Worm (Caenorhabditis elegans) whole organism, L2 larva: ENCODE measurements around the gene kel-1.

ENCODE experiments used
- C34F6.9 ChIP-seq: fragments of 150-350 bp; optimal IDR thresholded peaks from 2 replicates; lab custom pipeline; 2014; ENCODE audit warnings: missing biosample characterization, missing genetic modification characterization
- F13H6.1 ChIP-seq: sonication (generic microtip); optimal IDR thresholded peaks from 2 replicates; lab custom pipeline; 2016; ENCODE audit warnings: missing genetic modification characterization, missing compliant biosample characterization
- R02D3.7 ChIP-seq: fragments of 150-350 bp; optimal IDR thresholded peaks from 2 replicates; lab custom pipeline; 2014; ENCODE audit warnings: missing biosample characterization, missing genetic modification characterization
- ZK546.5 ChIP-seq: sonication (generic microtip); optimal IDR thresholded peaks from 2 replicates; lab custom pipeline; 2017; ENCODE audit warnings: missing biosample characterization, missing genetic modification characterization
- alr-1 ChIP-seq: fragments of 150-350 bp; optimal IDR thresholded peaks from 2 replicates; lab custom pipeline; 2014; ENCODE audit warnings: missing biosample characterization, missing genetic modification characterization
- aly-2 ChIP-seq: fragments of 150-350 bp; optimal IDR thresholded peaks from 2 replicates; lab custom pipeline; 2014; ENCODE audit warnings: missing biosample characterization, missing genetic modification characterization
- blmp-1 ChIP-seq: sonication (generic microtip); optimal IDR thresholded peaks from 2 replicates; lab custom pipeline; 2017; ENCODE audit warnings: missing genetic modification characterization, mild to moderate bottlenecking, missing compliant biosample characterization, antibody characterized with exemption, moderate library complexity; ENCODE audit not compliant: insufficient read depth
- crh-2 ChIP-seq: sonication (generic microtip); optimal IDR thresholded peaks from 2 replicates; lab custom pipeline; 2017; ENCODE audit warnings: missing biosample characterization, missing genetic modification characterization
- dmd-4 ChIP-seq: sonication (generic microtip); optimal IDR thresholded peaks from 2 replicates; lab custom pipeline; 2017; ENCODE audit warnings: missing biosample characterization, missing genetic modification characterization
- egl-27 ChIP-seq: sonication (generic microtip); optimal IDR thresholded peaks from 3 replicates; lab custom pipeline; 2017; ENCODE audit warnings: missing biosample characterization, missing genetic modification reagents, missing genetic modification characterization
- elt-1 ChIP-seq: fragments of 150-350 bp; optimal IDR thresholded peaks from 2 replicates; lab custom pipeline; 2014; ENCODE audit warnings: missing biosample characterization, missing genetic modification characterization
- elt-3 ChIP-seq: sonication (generic microtip); optimal IDR thresholded peaks from 2 replicates; lab custom pipeline; 2017; ENCODE audit warnings: missing biosample characterization, missing genetic modification characterization
- gmeb-1 ChIP-seq: fragments of 150-350 bp; optimal IDR thresholded peaks from 2 replicates; lab custom pipeline; 2014; ENCODE audit warnings: missing biosample characterization, missing genetic modification characterization
- lin-13 ChIP-seq: fragments of 150-350 bp; optimal IDR thresholded peaks from 2 replicates; lab custom pipeline; 2014; ENCODE audit warnings: missing biosample characterization, missing genetic modification reagents, missing genetic modification characterization
- lsy-2 ChIP-seq, 2 experiments: fragments of 150-350 bp in 1 of 2; sonication (generic microtip) in 1 of 2; optimal IDR thresholded peaks; 2 replicates each; lab custom pipeline; 2014 to 2017; ENCODE audit warnings: missing biosample characterization in 2 of 2, missing genetic modification characterization in 2 of 2
- mab-5 ChIP-seq: fragments of 150-350 bp; optimal IDR thresholded peaks from 2 replicates; lab custom pipeline; 2014; ENCODE audit warnings: missing biosample characterization, missing genetic modification characterization
- mbf-1 ChIP-seq: sonication (generic microtip); optimal IDR thresholded peaks from 2 replicates; lab custom pipeline; 2017; ENCODE audit warnings: missing biosample characterization, missing genetic modification characterization
- mdl-1 ChIP-seq, 2 experiments: fragments of 150-350 bp in 1 of 2; sonication (generic microtip) in 1 of 2; optimal IDR thresholded peaks; 2 replicates each; lab custom pipeline; 2017; ENCODE audit warnings: missing biosample characterization in 2 of 2, missing genetic modification characterization in 2 of 2
- nhr-10 ChIP-seq: sonication (generic microtip); optimal IDR thresholded peaks from 2 replicates; lab custom pipeline; 2017; ENCODE audit warnings: missing biosample characterization, missing genetic modification characterization
- nhr-11 ChIP-seq: fragments of 150-350 bp; optimal IDR thresholded peaks from 2 replicates; lab custom pipeline; 2014; ENCODE audit warnings: missing biosample characterization, missing genetic modification characterization
- nhr-12 ChIP-seq: fragments of 150-350 bp; optimal IDR thresholded peaks from 2 replicates; lab custom pipeline; 2014; ENCODE audit warnings: missing biosample characterization, missing genetic modification characterization
- nhr-129 ChIP-seq: fragments of 150-350 bp; optimal IDR thresholded peaks from 2 replicates; lab custom pipeline; 2014; ENCODE audit warnings: missing biosample characterization, missing genetic modification characterization
- nhr-21 ChIP-seq: fragments of 150-350 bp; optimal IDR thresholded peaks from 2 replicates; lab custom pipeline; 2014; ENCODE audit warnings: missing biosample characterization, missing genetic modification characterization
- nhr-23 ChIP-seq: fragments of 150-350 bp; optimal IDR thresholded peaks from 2 replicates; lab custom pipeline; 2014; ENCODE audit warnings: missing biosample characterization, missing genetic modification reagents, missing genetic modification characterization
- nhr-25 ChIP-seq: fragments of 150-350 bp; sonication (generic microtip); optimal IDR thresholded peaks from 3 replicates; lab custom pipeline; 2014; ENCODE audit warnings: missing biosample characterization, missing genetic modification characterization
- nhr-6 ChIP-seq: fragments of 150-350 bp; optimal IDR thresholded peaks from 2 replicates; lab custom pipeline; 2014; ENCODE audit warnings: missing biosample characterization, missing genetic modification characterization
- nhr-77 ChIP-seq: fragments of 150-350 bp; optimal IDR thresholded peaks from 2 replicates; lab custom pipeline; 2014; ENCODE audit warnings: missing biosample characterization, missing genetic modification characterization
- peb-1 ChIP-seq: fragments of 150-350 bp; optimal IDR thresholded peaks from 2 replicates; lab custom pipeline; 2014; ENCODE audit warnings: missing biosample characterization, missing genetic modification characterization
- sem-4 ChIP-seq: fragments of 150-350 bp; optimal IDR thresholded peaks from 2 replicates; lab custom pipeline; 2014; ENCODE audit warnings: missing biosample characterization, missing genetic modification reagents, missing genetic modification characterization
- skn-1 ChIP-seq: sonication (generic microtip); optimal IDR thresholded peaks from 2 replicates; lab custom pipeline; 2017; ENCODE audit warnings: missing biosample characterization, missing genetic modification characterization
- sma-3 ChIP-seq: sonication (generic microtip); optimal IDR thresholded peaks from 2 replicates; lab custom pipeline; 2016; ENCODE audit warnings: missing genetic modification reagents, missing genetic modification characterization, missing compliant biosample characterization
- sma-9 ChIP-seq, 2 experiments: fragments of 150-350 bp in 1 of 2; sonication (generic microtip) in 1 of 2; optimal IDR thresholded peaks; 2 replicates each; lab custom pipeline; 2014 to 2016; ENCODE audit warnings: missing genetic modification characterization in 2 of 2, mild to moderate bottlenecking in 1 of 2, missing biosample characterization in 1 of 2, missing compliant biosample characterization in 1 of 2, missing genetic modification reagents in 1 of 2, moderate library complexity in 1 of 2
- unc-39 ChIP-seq: fragments of 150-350 bp; optimal IDR thresholded peaks from 2 replicates; lab custom pipeline; 2014; ENCODE audit warnings: missing biosample characterization, missing genetic modification characterization
- unc-55 ChIP-seq: fragments of 150-350 bp; sonication (generic microtip); optimal IDR thresholded peaks from 3 replicates; lab custom pipeline; 2014; ENCODE audit warnings: missing biosample characterization, missing genetic modification reagents, missing genetic modification characterization
- unc-62 ChIP-seq: fragments of 150-350 bp; optimal IDR thresholded peaks from 2 replicates; lab custom pipeline; 2014; ENCODE audit warnings: missing biosample characterization, missing genetic modification reagents, missing genetic modification characterization
- ztf-1 ChIP-seq: fragments of 200-800 bp; sonication (Bioruptor generic); conservative IDR thresholded peaks from 2 replicates; pipeline ENCODE4 v1.3.6; 2022; ENCODE audit warnings: missing genetic modification characterization, missing compliant biosample characterization
- ztf-11 ChIP-seq: sonication (generic microtip); optimal IDR thresholded peaks from 2 replicates; lab custom pipeline; 2017; ENCODE audit warnings: missing biosample characterization, missing genetic modification characterization
- ztf-4 ChIP-seq: fragments of 150-350 bp; optimal IDR thresholded peaks from 2 replicates; lab custom pipeline; 2014; ENCODE audit warnings: missing biosample characterization, missing genetic modification characterization

The kel-1 gene

ce11 chrII:11681136-11681824 is 7.5 kb upstream of the kel-1 start, which contains the start of the genes sfxn-1.4 and C47D12.4:
sfxn-1.4 (minus strand) TSS chrII:11681236.
C47D12.4 (plus strand) TSS chrII:11681774.
- TF ChIP-seq nhr-23 (tag; lab: Kevin White, UChicago), result no peak
- no peak for TF ChIP-seq lsy-2 (tag; optimal IDR thresholded peaks at IDR 0.05; lab: Kevin White, UChicago)
- TF ChIP-seq alr-1, result no peak
- TF ChIP-seq nhr-21 (tag; lab: Kevin White, UChicago), result no peak
- no peak for TF ChIP-seq nhr-129 (tag; lab: Kevin White, UChicago)
- no peak for TF ChIP-seq C34F6.9 (tag; lab: Kevin White, UChicago)
- TF ChIP-seq nhr-25 (tag; lab: Kevin White, UChicago), result no peak
- no peak for TF ChIP-seq ztf-4 (tag; lab: Kevin White, UChicago)
- TF ChIP-seq skn-1, result no peak

DNA sequence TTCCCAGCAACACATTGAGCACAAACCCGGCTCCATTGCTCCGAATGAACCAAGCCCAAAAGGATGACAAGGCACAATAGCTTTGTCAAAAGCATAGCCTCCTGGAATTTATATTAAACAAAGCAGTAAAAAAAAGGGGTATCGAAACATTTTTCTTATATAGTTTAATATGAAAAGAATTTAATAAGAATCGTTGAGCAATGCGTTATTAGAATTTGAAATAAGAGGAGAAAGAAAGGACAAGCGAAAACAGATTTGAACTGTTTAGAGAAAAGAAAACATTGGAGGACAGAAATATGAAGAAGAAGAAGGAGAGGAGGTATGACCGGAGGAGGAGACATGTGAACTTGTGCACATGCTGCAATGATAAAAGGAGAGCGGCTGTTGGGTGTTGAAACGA is 3.6 kb upstream of the kel-1 start, which contains the start of gene C47D12.5:
C47D12.5 (minus strand) TSS at position 101 of the 400 bp plus-strand sequence.
- no peak for TF ChIP-seq nhr-10 (tag; lab: Kevin White, UChicago)
- no peak for TF ChIP-seq elt-3 (tag; lab: Kevin White, UChicago)
- no peak for TF ChIP-seq sma-3
- no peak for TF ChIP-seq C34F6.9 (tag; lab: Kevin White, UChicago)

ce11 chrII:11688011-11688410 is 732 bp upstream of the kel-1 start:
- TF ChIP-seq unc-55 (peak; percentile 9), C34F6.9 (tag; lab: Kevin White, UChicago) (peak; percentile 16), F13H6.1 (no peak), mbf-1 (tag; lab: Kevin White, UChicago) (no peak), ztf-4 (tag; lab: Kevin White, UChicago) (no peak)
- TF ChIP-seq, all 48 proteins: peak for 2

DNA sequence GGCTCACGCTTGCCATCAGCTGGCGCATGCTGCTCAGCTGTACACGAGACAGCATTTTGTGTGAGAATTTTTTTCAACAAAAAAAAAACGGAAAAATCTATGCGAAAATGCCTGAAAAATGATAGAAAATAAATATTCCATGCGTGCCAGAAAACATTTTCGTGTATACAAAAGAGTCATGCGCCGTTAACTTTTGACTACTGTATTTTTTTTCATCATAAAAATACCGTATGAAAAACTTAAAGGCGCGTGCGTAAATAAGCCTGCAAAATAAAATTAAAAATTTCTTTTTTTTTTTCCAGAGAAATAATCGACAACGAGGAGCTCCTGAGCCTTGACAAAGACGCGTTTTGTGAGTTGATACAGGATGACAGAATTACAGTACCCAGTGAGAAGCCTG is 1.2 kb downstream of the kel-1 start:
- TF ChIP-seq sma-3 (no peak), aly-2 (tag; lab: Kevin White, UChicago) (no peak), egl-27 (tag; lab: Kevin White, UChicago) (no peak), nhr-77 (tag; lab: Kevin White, UChicago) (no peak), sem-4 (tag; lab: Kevin White, UChicago) (no peak), peb-1 (tag; lab: Kevin White, UChicago) (no peak), unc-39 (tag; lab: Kevin White, UChicago) (no peak), nhr-129 (tag; lab: Kevin White, UChicago) (no peak), alr-1 (no peak), ztf-1 (no peak), nhr-10 (tag; lab: Kevin White, UChicago) (no peak), nhr-11 (no peak), nhr-12 (tag; lab: Kevin White, UChicago) (no peak), mbf-1 (tag; lab: Kevin White, UChicago) (no peak), blmp-1 (tag; lab: Kevin White, UChicago) (no peak), gmeb-1 (tag; lab: Kevin White, UChicago) (no peak)
- TF ChIP-seq, all 48 proteins: peak for 0

DNA sequence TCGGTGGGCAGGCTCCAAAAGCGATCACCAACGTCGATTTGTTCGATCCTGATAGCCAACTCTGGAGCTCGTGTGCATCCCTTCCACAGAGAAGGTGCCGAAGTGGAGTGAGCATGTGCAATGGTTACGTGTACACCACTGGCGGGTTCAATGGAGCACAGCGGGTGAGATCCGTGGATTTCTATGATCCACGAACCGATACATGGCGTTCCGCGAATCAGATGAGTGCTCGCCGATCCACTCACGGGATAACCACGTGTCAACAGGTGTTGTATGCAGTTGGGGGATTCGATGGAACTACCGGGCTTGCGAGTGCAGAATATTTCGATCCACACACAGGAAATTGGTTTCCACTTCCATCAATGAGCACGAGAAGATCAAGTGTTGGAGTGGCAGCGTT is 2.1 kb downstream of the kel-1 start:
- TF ChIP-seq nhr-11, result no peak
- TF ChIP-seq nhr-25 (tag; lab: Kevin White, UChicago), result no peak
- TF ChIP-seq, all 48 proteins: peak for 0

DNA sequence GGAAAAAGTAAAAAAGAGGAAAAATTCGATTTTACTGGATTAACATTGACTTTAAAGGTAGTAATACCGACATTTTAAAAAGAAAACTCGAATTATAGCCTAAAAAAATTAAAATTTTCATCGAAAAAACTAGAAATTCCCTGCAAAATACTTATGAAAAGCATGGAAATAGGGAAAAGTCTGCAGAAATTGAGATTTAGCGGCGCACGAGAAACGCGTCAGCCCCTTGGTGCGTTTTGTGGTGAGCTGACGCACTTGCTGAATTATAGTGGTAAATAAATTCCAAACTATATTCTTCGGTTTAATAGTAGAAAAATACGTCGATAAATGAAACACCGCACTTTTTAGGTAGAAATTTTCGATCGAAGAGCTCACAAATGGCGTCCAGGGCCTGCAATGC is 5.7 kb downstream of the kel-1 start:
- TF ChIP-seq unc-62 (GFP tag; lab: Kevin White, UChicago) (no peak), blmp-1 (tag; lab: Kevin White, UChicago) (no peak), mab-5 (no peak), unc-55 (peak; percentile 50), dmd-4 (no peak), nhr-21 (tag; lab: Kevin White, UChicago) (no peak), mdl-1 (tag; optimal IDR thresholded peaks at IDR 0.05; lab: Kevin White, UChicago) (no peak), skn-1 (no peak), crh-2 (tag; lab: Kevin White, UChicago) (peak; percentile 27), ZK546.5 (no peak), C34F6.9 (tag; lab: Kevin White, UChicago) (peak; percentile 44), lin-13 (GFP tag; lab: Kevin White, UChicago) (no peak), unc-39 (tag; lab: Kevin White, UChicago) (no peak), lsy-2 (tag; optimal IDR thresholded peaks at IDR 0.05; lab: Kevin White, UChicago) (peak in 1 of 2 experiments; percentile 56), R02D3.7 (tag; lab: Kevin White, UChicago) (no peak), sma-9 (GFP tag; optimal IDR thresholded peaks at IDR 0.05; lab: Kevin White, UChicago) (no peak), sma-9 (tag; optimal IDR thresholded peaks at IDR 0.05; lab: Kevin White, UChicago) (no peak), nhr-25 (tag; lab: Kevin White, UChicago) (peak; percentile 8), alr-1 (no peak), ztf-4 (tag; lab: Kevin White, UChicago) (no peak), peb-1 (tag; lab: Kevin White, UChicago) (no peak), nhr-129 (tag; lab: Kevin White, UChicago) (peak; percentile 42), gmeb-1 (tag; lab: Kevin White, UChicago) (peak; percentile 16), elt-1 (tag; lab: Kevin White, UChicago) (no peak), mbf-1 (tag; lab: Kevin White, UChicago) (no peak), sma-3 (no peak), egl-27 (tag; lab: Kevin White, UChicago) (no peak), nhr-6 (tag; lab: Kevin White, UChicago) (no peak), ztf-11 (tag; lab: Kevin White, UChicago) (no peak)
